Fruit fly (Drosophila melanogaster) S2 (cell line): Measurements from ENCODE around the gene Cpr76Bd.
A peak's percentile ranks its signal among the peaks of the same experiment; 100 is the strongest.

Experiments
- CG8478 ChIP-seq: fragments of >200 bp; optimal IDR thresholded peaks from 2 replicates; lab custom pipeline; 2018
- CTCF ChIP-seq, 2 experiments: fragments of >200 bp; optimal IDR thresholded peaks; 2 replicates each; lab custom pipeline; 2018

Gene Cpr76Bd

DNA sequence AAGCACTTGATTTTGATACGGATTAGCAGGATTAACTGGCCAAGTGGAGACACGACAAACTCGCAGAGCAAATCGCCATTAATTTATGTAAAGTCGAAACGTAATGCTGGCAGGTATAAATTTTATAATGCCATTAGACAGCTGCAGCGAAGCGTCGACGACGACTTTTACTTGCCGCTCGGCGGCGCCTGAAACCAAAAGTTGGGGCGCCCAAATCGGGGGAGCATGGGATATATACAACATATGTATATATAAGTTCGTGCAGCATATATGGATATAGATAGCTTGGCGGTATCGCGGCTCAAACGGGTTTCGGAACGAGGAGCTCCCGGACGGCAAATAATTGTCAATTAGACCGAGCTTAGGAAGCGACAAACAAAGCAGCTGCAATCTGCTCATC lies 11.9 kb upstream of the Cpr76Bd start, which contains the start of gene Cpr76Bc:
TSS of gene Cpr76Bc (plus strand) at position 301 of the 400 bp plus-strand sequence.
- TF ChIP-seq CG8478 (lab: Kevin White, UChicago) = no peak
- TF ChIP-seq CTCF (optimal IDR thresholded peaks at IDR 0.05; lab: Kevin White, UChicago) = no peak

- TF ChIP-seq CTCF (optimal IDR thresholded peaks at IDR 0.05; lab: Kevin White, UChicago) (no peak), CG8478 (lab: Kevin White, UChicago) (no peak)
These were observed 11.4 kb upstream of the Cpr76Bd start for dm6 chr3L:19521093-19521492.

DNA sequence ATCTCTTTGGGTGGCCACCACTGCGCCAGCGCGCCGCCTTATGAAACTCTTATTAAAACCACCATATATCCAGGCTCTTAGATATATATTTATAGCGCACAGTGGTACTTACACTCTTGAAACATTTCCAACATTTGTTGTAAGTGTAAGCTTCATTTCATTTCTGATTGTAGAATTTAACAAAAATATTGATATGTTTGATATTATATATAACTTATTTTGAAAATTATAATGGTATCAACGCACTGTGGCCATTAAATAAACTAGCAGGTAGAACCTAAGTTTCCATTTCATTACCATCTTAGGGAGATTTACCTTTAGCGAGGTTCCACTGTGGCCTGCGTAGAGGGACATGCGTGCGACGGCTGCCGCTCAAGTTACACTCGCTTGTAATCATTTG lies 7.9 kb upstream of the Cpr76Bd start:
- no peak for TF ChIP-seq CG8478 (lab: Kevin White, UChicago)

DNA sequence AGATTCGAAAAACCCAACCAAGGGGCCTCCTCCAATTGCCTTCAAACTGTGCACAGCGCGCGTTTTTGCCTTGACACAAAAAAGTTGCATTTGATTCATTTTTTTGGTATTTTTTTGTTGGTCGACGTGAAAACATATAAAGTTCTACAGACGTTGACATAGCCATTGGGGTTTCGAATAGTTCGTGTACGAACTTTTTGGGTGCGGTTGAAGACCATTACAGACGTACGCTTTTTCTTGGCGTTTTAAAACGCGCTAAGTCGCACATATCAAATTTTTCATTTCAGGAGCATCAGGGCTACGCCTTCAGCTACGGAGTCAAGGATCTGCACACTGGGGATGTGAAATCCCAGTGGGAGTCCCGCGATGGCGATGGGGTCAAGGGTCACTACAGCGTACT lies 6.8 kb upstream of the Cpr76Bd start:
- TF ChIP-seq CTCF (optimal IDR thresholded peaks at IDR 0.05; lab: Kevin White, UChicago) (no peak), CG8478 (lab: Kevin White, UChicago) (no peak)

DNA sequence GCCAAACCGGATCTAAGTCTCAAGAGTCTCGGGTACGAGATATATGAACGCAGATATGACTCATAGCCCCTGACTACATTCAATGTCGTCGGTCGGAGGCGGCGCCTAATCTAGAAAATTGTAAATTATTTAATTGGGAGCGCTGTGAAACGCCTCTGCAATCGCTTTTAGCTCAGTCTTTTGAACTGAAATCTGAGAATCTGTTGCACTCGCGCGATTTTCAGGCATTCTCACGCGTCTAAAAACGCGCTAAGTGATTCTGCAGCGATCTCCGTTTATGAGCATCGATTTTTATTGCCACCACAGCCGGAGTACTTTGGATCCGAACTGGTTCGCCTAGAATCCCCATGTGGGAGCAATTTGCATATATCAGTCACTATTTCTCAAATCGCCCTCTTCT lies 4.0 kb upstream of the Cpr76Bd start:
- TF ChIP-seq CG8478 (lab: Kevin White, UChicago) = no peak
- no peak for TF ChIP-seq CTCF (optimal IDR thresholded peaks at IDR 0.05; lab: Kevin White, UChicago)

- TF ChIP-seq CG8478 (lab: Kevin White, UChicago) (no peak), CTCF (optimal IDR thresholded peaks at IDR 0.05; lab: Kevin White, UChicago) (no peak)
These were observed 11.6 kb downstream of the Cpr76Bd start, which contains the start of the genes CG46434 and Dred for dm6 chr3L:19544105-19544504. Gene CG46434 (minus strand): TSS chr3L:19544205. Gene Dred (minus strand): TSS chr3L:19544205.

dm6 chr3L:19544810-19545209 lies 12.3 kb downstream of the Cpr76Bd start, which contains the start of the genes CG46435 and Rcd7:
Gene CG46435 (plus strand): TSS chr3L:19545110.
Gene Rcd7 (plus strand): TSS chr3L:19545110.
- TF ChIP-seq CG8478 (lab: Kevin White, UChicago) = no peak

DNA sequence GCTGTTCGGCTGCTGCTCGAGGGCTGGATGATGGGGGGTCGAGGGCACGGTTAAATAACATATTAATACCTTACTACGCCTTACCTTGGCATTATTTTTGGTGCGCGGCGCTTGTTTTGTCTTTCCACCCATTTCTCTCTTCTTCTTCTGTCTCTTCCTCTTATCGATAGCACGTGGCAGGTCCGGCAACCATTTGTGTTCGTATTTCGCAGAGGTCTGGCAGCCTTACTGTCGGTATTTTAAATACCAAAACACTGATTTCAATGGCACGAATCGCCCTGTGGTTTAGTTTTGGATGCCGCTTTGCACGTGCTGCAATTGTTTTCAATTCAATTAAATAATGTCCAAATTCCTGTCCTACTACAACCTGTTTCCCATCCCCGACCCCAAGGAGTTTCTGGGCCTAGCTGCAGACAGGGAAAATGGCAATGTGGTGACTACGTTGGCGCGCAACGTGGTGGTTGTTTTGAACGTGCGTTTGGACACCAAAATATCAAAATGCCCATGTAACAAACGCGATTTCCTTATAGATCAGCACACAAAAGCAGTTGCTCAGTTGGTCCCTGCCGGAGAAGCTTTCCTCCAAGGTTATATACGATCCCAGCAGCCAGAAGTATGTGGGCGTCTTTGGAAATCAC lies 19.7 kb downstream of the Cpr76Bd start, which contains the start of the genes Ltn1 and CG9300:
TSS of gene Ltn1 (minus strand) at position 155 of the 638 bp plus-strand sequence.
TSS of gene CG9300 (plus strand) at position 285 of the 638 bp plus-strand sequence.
- TF ChIP-seq CG8478 (lab: Kevin White, UChicago) (no peak), CTCF (optimal IDR thresholded peaks at IDR 0.05; lab: Kevin White, UChicago) (peak in 1 of 2 experiments; percentile 39)

- TF ChIP-seq CG8478 (lab: Kevin White, UChicago) = no peak
- TF ChIP-seq CTCF (optimal IDR thresholded peaks at IDR 0.05; lab: Kevin White, UChicago) = no peak
These were observed 23.4 kb downstream of the Cpr76Bd start for dm6 chr3L:19555906-19556457.

DNA sequence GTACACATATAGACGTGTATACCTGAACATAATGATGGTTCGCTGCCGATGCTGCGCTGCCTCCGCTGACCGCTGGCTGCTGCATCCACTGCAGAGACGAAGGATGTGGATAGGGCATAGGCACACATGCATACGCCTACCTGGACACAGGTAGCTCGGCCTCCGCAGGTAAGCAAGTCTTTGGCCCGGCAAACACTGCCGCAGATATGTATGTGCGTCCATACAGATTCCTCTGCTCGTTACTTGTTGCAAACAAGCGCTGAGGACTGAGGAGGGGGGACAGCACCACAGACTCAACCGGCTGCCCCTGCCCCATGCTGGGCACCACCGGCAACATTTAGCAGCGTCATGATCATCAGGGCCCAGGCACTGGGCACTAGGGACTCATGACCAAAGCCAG lies 24.2 kb downstream of the Cpr76Bd start:
- TF ChIP-seq CTCF (optimal IDR thresholded peaks at IDR 0.05; lab: Kevin White, UChicago) = no peak
- no peak for TF ChIP-seq CG8478 (lab: Kevin White, UChicago)

dm6 chr3L:19557197-19557995 lies 24.9 kb downstream of the Cpr76Bd start:
- TF ChIP-seq CG8478 (lab: Kevin White, UChicago) (no peak), CTCF (optimal IDR thresholded peaks at IDR 0.05; lab: Kevin White, UChicago) (no peak)

- TF ChIP-seq CG8478 (lab: Kevin White, UChicago) = no peak
- TF ChIP-seq CTCF (optimal IDR thresholded peaks at IDR 0.05; lab: Kevin White, UChicago) = no peak
These were observed 25.4 kb downstream of the Cpr76Bd start for dm6 chr3L:19557996-19558375.

dm6 chr3L:19558674-19559073 lies 26.1 kb downstream of the Cpr76Bd start:
- TF ChIP-seq CG8478 (lab: Kevin White, UChicago) (no peak), CTCF (optimal IDR thresholded peaks at IDR 0.05; lab: Kevin White, UChicago) (no peak)

DNA sequence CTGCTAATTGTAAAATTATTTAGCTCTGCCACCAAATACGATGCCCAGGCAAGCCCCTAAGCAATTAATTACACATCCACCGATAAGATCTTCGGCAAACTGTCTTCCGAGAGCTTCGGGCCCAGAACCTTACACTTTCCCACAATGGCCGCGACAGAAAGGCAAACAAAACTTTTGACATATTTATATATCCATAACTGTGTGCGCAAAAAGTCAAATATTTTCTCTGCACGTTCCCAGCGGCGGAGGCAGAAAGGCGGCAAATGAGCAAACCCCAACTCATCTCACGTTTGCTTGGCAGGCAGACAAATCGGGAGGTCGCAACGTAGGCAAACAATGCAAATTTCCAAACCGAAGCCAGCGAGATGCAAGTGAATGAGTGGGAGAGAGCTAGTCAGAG lies 26.6 kb downstream of the Cpr76Bd start:
- TF ChIP-seq CTCF (optimal IDR thresholded peaks at IDR 0.05; lab: Kevin White, UChicago) = no peak
- TF ChIP-seq CG8478 (lab: Kevin White, UChicago) = no peak
